Worm (Caenorhabditis elegans) whole organism, L1 larva: ENCODE results near the gene Y55F3AR.2.

ENCODE experiments used
- ama-1 ChIP-seq: fragments of 150-350 bp; optimal IDR thresholded peaks from 2 replicates; lab custom pipeline; 2014
- ces-1 ChIP-seq: fragments of 150-350 bp; optimal IDR thresholded peaks from 2 replicates; lab custom pipeline; 2014; ENCODE audit warnings: missing biosample characterization, missing genetic modification reagents, missing genetic modification characterization
- fkh-4 ChIP-seq: sonication (generic microtip); optimal IDR thresholded peaks from 2 replicates; lab custom pipeline; 2016; ENCODE audit warnings: missing compliant biosample characterization, missing genetic modification characterization, borderline replicate concordance
- fos-1 ChIP-seq: fragments of 150-350 bp; optimal IDR thresholded peaks from 2 replicates; lab custom pipeline; 2014; ENCODE audit warnings: missing biosample characterization, missing genetic modification characterization
- lin-13 ChIP-seq: fragments of 150-350 bp; optimal IDR thresholded peaks from 2 replicates; lab custom pipeline; 2014; ENCODE audit warnings: missing biosample characterization, missing genetic modification reagents, missing genetic modification characterization
- mdl-1 ChIP-seq, 2 experiments: fragments of 150-350 bp; optimal IDR thresholded peaks; 2 replicates each; lab custom pipeline; 2014 to 2017; ENCODE audit warnings: missing biosample characterization in 2 of 2, missing genetic modification characterization in 2 of 2, inconsistent platforms in 1 of 2
- nhr-28 ChIP-seq: fragments of 150-350 bp; optimal IDR thresholded peaks from 2 replicates; lab custom pipeline; 2014; ENCODE audit warnings: missing biosample characterization, missing genetic modification characterization
- nhr-77 ChIP-seq: fragments of 150-350 bp; optimal IDR thresholded peaks from 2 replicates; lab custom pipeline; 2014; ENCODE audit warnings: missing biosample characterization, missing genetic modification characterization
- nhr-90 ChIP-seq: sonication (generic microtip); optimal IDR thresholded peaks from 2 replicates; lab custom pipeline; 2016; ENCODE audit warnings: mild to moderate bottlenecking, missing genetic modification characterization, missing compliant biosample characterization; ENCODE audit not compliant: poor library complexity
- rnt-1 ChIP-seq: sonication (generic microtip); optimal IDR thresholded peaks from 2 replicates; lab custom pipeline; 2016; ENCODE audit warnings: mild to moderate bottlenecking, missing genetic modification characterization, moderate library complexity, missing compliant biosample characterization
- skn-1 ChIP-seq: fragments of 150-350 bp; optimal IDR thresholded peaks from 2 replicates; lab custom pipeline; 2014; ENCODE audit warnings: missing biosample characterization, missing genetic modification characterization
- unc-62 ChIP-seq: fragments of 150-350 bp; optimal IDR thresholded peaks from 2 replicates; lab custom pipeline; 2014; ENCODE audit warnings: missing biosample characterization, missing genetic modification reagents, missing genetic modification characterization
- ztf-4 ChIP-seq: fragments of 150-350 bp; optimal IDR thresholded peaks from 2 replicates; lab custom pipeline; 2014; ENCODE audit warnings: missing biosample characterization, missing genetic modification characterization

ce11 chrIV:1055734-1056133, 38.6 kb upstream of the Y55F3AR.2 start:
- TF ChIP-seq mdl-1 (tag; optimal IDR thresholded peaks at IDR 0.05; lab: Kevin White, UChicago): no peak
- TF ChIP-seq ztf-4 (tag; lab: Kevin White, UChicago): no peak
- TF ChIP-seq unc-62 (GFP tag; lab: Kevin White, UChicago): no peak
- TF ChIP-seq ces-1 (GFP tag; lab: Kevin White, UChicago): no peak
- no peak for TF ChIP-seq nhr-90 (tag; lab: Kevin White, UChicago)
- no peak for TF ChIP-seq fos-1 (tag; lab: Kevin White, UChicago)
- no peak for TF ChIP-seq lin-13
- TF ChIP-seq rnt-1 (tag; lab: Kevin White, UChicago): no peak
- TF ChIP-seq fkh-4: no peak
- no peak for TF ChIP-seq skn-1 (tag; lab: Kevin White, UChicago)
- TF ChIP-seq nhr-28 (tag; lab: Kevin White, UChicago): no peak
- no peak for TF ChIP-seq ama-1 (lab: Kevin White, UChicago)
- no peak for TF ChIP-seq nhr-77
